Worm (Caenorhabditis elegans) whole organism, L4/young adult: ENCODE results near the gene C27C12.3.

ENCODE experiments used
- W03F9.2 ChIP-seq: fragments of 150-350 bp; optimal IDR thresholded peaks from 2 replicates; lab custom pipeline; 2014; ENCODE audit warnings: missing biosample characterization, missing genetic modification characterization
- him-1 ChIP-seq: sonication (generic microtip); optimal IDR thresholded peaks from 2 replicates; lab custom pipeline; 2016; ENCODE audit warnings: missing genotype, missing genetic modification reagents, missing genetic modification characterization, missing compliant biosample characterization

DNA sequence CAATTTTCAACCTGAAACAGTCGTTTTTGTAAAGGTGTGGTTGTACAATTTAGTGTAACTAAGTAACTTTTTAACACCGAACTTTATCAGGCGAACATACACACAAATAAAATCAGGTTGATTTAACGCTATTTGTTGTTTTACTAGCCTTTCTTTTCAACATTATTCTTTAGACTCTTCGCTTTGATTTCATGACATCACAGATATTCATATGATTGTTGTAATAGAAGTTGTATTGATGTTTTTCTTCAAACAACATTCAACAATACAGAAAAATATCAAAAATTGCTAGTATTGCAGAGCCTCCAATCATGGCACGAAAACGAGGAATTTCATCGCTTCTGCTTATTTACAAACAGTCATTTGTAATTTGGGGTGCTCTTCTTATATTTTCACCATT is 29.2 kb upstream of the C27C12.3 start, which contains the start of gene nac-1:
- TF ChIP-seq W03F9.2 (no peak), him-1 (no peak)
